Worm (Caenorhabditis elegans): ENCODE measurements around the gene atgl-1.

ce11 chrIII:6399424-6399823 is 19.8 kb downstream of the atgl-1 start:
- TF ChIP-seq him-1 (tag; optimal IDR thresholded peaks at IDR 0.05) (no peak), W03F9.2 (tag; optimal IDR thresholded peaks at IDR 0.05) (no peak)
